Worm (Caenorhabditis elegans): Measurements from ENCODE around the gene gpa-13.

Gene gpa-13

ce11 chrV:12780248-12780647, 25.5 kb upstream of the gpa-13 start (continued):
- TF ChIP-seq Y95B8A.8 (GFP tag; IDR thresholded peaks at IDR 0.05) (peak; percentile 33; the same call in 1 of the 2 replicates), egrh-3 (GFP tag; IDR thresholded peaks at IDR 0.05) (0 out of 2 replicates have a peak, but pooled peaks have one; percentile 45), ceh-40 (GFP tag; IDR thresholded peaks at IDR 0.05) (peak; percentile 78; the same call in 1 of the 2 replicates), mes-4 (tag; optimal IDR thresholded peaks at IDR 0.05) (peak; percentile 35), chd-7 (tag; optimal IDR thresholded peaks at IDR 0.05) (peak; percentile 83), D2030.7 (GFP tag; IDR thresholded peaks at IDR 0.05) (peak; percentile 68), rcor-1 (GFP tag; IDR thresholded peaks at IDR 0.05) (peak; percentile 49), let-526 (GFP tag; IDR thresholded peaks at IDR 0.05) (peak; percentile 60; the same call in 1 of the 2 replicates), madf-3 (GFP tag; IDR thresholded peaks at IDR 0.05) (no peak), efl-1 (GFP tag; optimal IDR thresholded peaks at IDR 0.05) (no peak), Y79H2A.3 (GFP tag; conservative IDR thresholded peaks at IDR 0.05) (peak; percentile 84), ztf-18 (tag; optimal IDR thresholded peaks at IDR 0.05) (peak; percentile 79), tbx-9 (tag; optimal IDR thresholded peaks at IDR 0.05; ENCODE audit: borderline replicate concordance) (no peak), nhr-120 (GFP tag; IDR thresholded peaks at IDR 0.05) (0 out of 2 replicates have a peak, but pooled peaks have one; percentile 61), lin-40 (tag; optimal IDR thresholded peaks at IDR 0.05) (peak; percentile 14), sea-2 (GFP tag; IDR thresholded peaks at IDR 0.05) (0 out of 2 replicates have a peak, but pooled peaks have one; percentile 45), unc-130 (GFP tag; optimal IDR thresholded peaks at IDR 0.05) (peak; percentile 17), nhr-179 (tag; optimal IDR thresholded peaks at IDR 0.05) (no peak), F55B11.4 (tag; optimal IDR thresholded peaks at IDR 0.05; ENCODE audit: borderline replicate concordance, insufficient read depth) (no peak), mcd-1 (GFP tag; IDR thresholded peaks at IDR 0.05) (peak; percentile 72), lsy-27 (tag; optimal IDR thresholded peaks at IDR 0.05; ENCODE audit: borderline replicate concordance, insufficient read depth) (peak; percentile 82), madf-10 (tag; optimal IDR thresholded peaks at IDR 0.05) (peak; percentile 47), nfya-2 (GFP tag; IDR thresholded peaks at IDR 0.05) (no peak), F52B5.7 (tag; optimal IDR thresholded peaks at IDR 0.05) (peak; percentile 66), ztf-3 (GFP tag; optimal IDR thresholded peaks at IDR 0.05) (no peak), hlh-12 (tag; optimal IDR thresholded peaks at IDR 0.05) (peak; percentile 4), B0035.1 (tag; optimal IDR thresholded peaks at IDR 0.05) (no peak), madf-8 (GFP tag; conservative IDR thresholded peaks at IDR 0.05) (no peak), mel-28 (tag; optimal IDR thresholded peaks at IDR 0.05; ENCODE audit: borderline replicate concordance) (peak; percentile 17), aptf-3 (GFP tag; IDR thresholded peaks at IDR 0.05) (0 out of 2 replicates have a peak, but pooled peaks have one; percentile 26), ccch-3 (GFP tag; optimal IDR thresholded peaks at IDR 0.05) (no peak), hrde-1 (tag; optimal IDR thresholded peaks at IDR 0.05; ENCODE audit: borderline replicate concordance) (no peak), ztf-6 (GFP tag; IDR thresholded peaks at IDR 0.05) (0 out of 2 replicates have a peak, but pooled peaks have one; percentile 53), ceh-27 (GFP tag; optimal IDR thresholded peaks at IDR 0.05) (peak; percentile 75), T07F8.4 (tag; optimal IDR thresholded peaks at IDR 0.05) (peak; percentile 71), attf-3 (GFP tag; conservative IDR thresholded peaks at IDR 0.05) (peak; percentile 65), him-1 (tag; optimal IDR thresholded peaks at IDR 0.05) (peak; percentile 76), xnd-1 (tag; optimal IDR thresholded peaks at IDR 0.05) (no peak)

ce11 chrV:12773852-12774251, 19.1 kb upstream of the gpa-13 start:
- TF ChIP-seq cebp-1 (GFP tag; IDR thresholded peaks at IDR 0.05) (no peak), cebp-1 (tag; optimal IDR thresholded peaks at IDR 0.05) (no peak), egl-18 (GFP tag; IDR thresholded peaks at IDR 0.05) (no peak), dox-1 (GFP tag; IDR thresholded peaks at IDR 0.05) (no peak), ceh-27 (GFP tag; optimal IDR thresholded peaks at IDR 0.05) (no peak)
